Worm (Caenorhabditis elegans): ENCODE results near the gene aps-1.

ce11 chrV:6003301-6003700 lies 14.5 kb upstream of the aps-1 start, which contains the start of gene fos-1:
- TF ChIP-seq egl-27 (tag; optimal IDR thresholded peaks at IDR 0.05) (no peak), unc-62 (GFP tag; optimal IDR thresholded peaks at IDR 0.05) (no peak), fos-1 (tag; optimal IDR thresholded peaks at IDR 0.05) (no peak), ama-1 (optimal IDR thresholded peaks at IDR 0.05) (no peak), lin-14 (GFP tag; optimal IDR thresholded peaks at IDR 0.05) (no peak), elt-3 (tag; optimal IDR thresholded peaks at IDR 0.05) (no peak), fkh-10 (GFP tag; optimal IDR thresholded peaks at IDR 0.05) (no peak), lin-39 (tag; optimal IDR thresholded peaks at IDR 0.05) (no peak), blmp-1 (tag; optimal IDR thresholded peaks at IDR 0.05) (no peak)

Measured in whole organism, L1 larva.